Worm (Caenorhabditis elegans) whole organism, young adult: ENCODE data around the gene T09F3.5.

Source experiments
- B0035.1 ChIP-seq: sonication (generic microtip); optimal IDR thresholded peaks from 2 replicates; lab custom pipeline; 2016; ENCODE audit warnings: missing genetic modification characterization, mild to moderate bottlenecking, missing compliant biosample characterization, missing genotype, missing genetic modification reagents
- F22D6.2 ChIP-seq: sonication (generic microtip); optimal IDR thresholded peaks from 2 replicates; lab custom pipeline; 2016; ENCODE audit warnings: mild to moderate bottlenecking, missing genetic modification characterization, missing compliant biosample characterization
- F33H1.4 ChIP-seq: fragments of 200-800 bp; sonication (Bioruptor generic); IDR thresholded peaks from 2 replicates; pipeline ENCODE4 v1.3.6; 2022; ENCODE audit warnings: missing genetic modification reagents, missing genetic modification characterization, missing compliant biosample characterization
- F39B2.1 ChIP-seq: fragments of 200-800 bp; sonication (Bioruptor generic); IDR thresholded peaks from 2 replicates; pipeline ENCODE4 v1.3.6; 2022; ENCODE audit warnings: missing genetic modification reagents, missing genetic modification characterization, missing compliant biosample characterization
- F55B11.4 ChIP-seq: sonication (generic microtip); optimal IDR thresholded peaks from 2 replicates; lab custom pipeline; 2016; ENCODE audit warnings: missing compliant biosample characterization, missing genetic modification characterization, borderline replicate concordance; ENCODE audit not compliant: insufficient read depth
- F57C9.4 ChIP-seq: sonication (generic microtip); optimal IDR thresholded peaks from 2 replicates; lab custom pipeline; 2017; ENCODE audit warnings: mild to moderate bottlenecking, missing genetic modification characterization, missing compliant biosample characterization
- K12H6.12 ChIP-seq: fragments of 200-800 bp; sonication (Bioruptor generic); optimal IDR thresholded peaks from 2 replicates; lab custom pipeline; 2018; ENCODE audit warnings: mild to moderate bottlenecking, missing genetic modification characterization, missing compliant biosample characterization
- T07F8.4 ChIP-seq: sonication (generic microtip); optimal IDR thresholded peaks from 2 replicates; lab custom pipeline; 2016; ENCODE audit warnings: mild to moderate bottlenecking, missing genetic modification characterization, moderate library complexity, missing compliant biosample characterization
- T26A5.8 ChIP-seq: sonication (generic microtip); optimal IDR thresholded peaks from 2 replicates; lab custom pipeline; 2016; ENCODE audit warnings: missing genetic modification characterization, missing compliant biosample characterization
- Y53F4B.3 ChIP-seq: fragments of 200-800 bp; sonication (Bioruptor generic); IDR thresholded peaks from 2 replicates; pipeline ENCODE4 v1.3.6; 2022; ENCODE audit warnings: missing genetic modification reagents, missing genetic modification characterization, missing compliant biosample characterization
- Y79H2A.3 ChIP-seq: fragments of 200-800 bp; sonication (Bioruptor generic); conservative IDR thresholded peaks from 2 replicates; pipeline ENCODE4 v1.3.6; 2022; ENCODE audit warnings: missing genetic modification reagents, missing genetic modification characterization, missing compliant biosample characterization
- ZK185.1 ChIP-seq: sonication (generic microtip); optimal IDR thresholded peaks from 2 replicates; lab custom pipeline; 2016; ENCODE audit warnings: mild to moderate bottlenecking, missing genetic modification characterization, missing compliant biosample characterization; ENCODE audit not compliant: poor library complexity, severe bottlenecking
- ama-1 ChIP-seq, 3 experiments: fragments of 150-350 bp in 1 of 3; sonication (generic microtip) in 2 of 3; optimal IDR thresholded peaks; 2 replicates each; lab custom pipeline; 2014 to 2018; ENCODE audit warnings: missing biosample characterization in 2 of 3, missing genetic modification characterization in 2 of 3, missing genetic modification reagents in 2 of 3
- attf-5 ChIP-seq: fragments of 200-800 bp; sonication (Bioruptor generic); optimal IDR thresholded peaks from 2 replicates; lab custom pipeline; 2018; ENCODE audit warnings: mild to moderate bottlenecking, missing genetic modification characterization, missing compliant biosample characterization
- bed-1 ChIP-seq: fragments of 200-800 bp; sonication (Bioruptor generic); IDR thresholded peaks from 2 replicates; pipeline ENCODE4 v1.3.6; 2022; ENCODE audit warnings: missing genetic modification reagents, missing genetic modification characterization, missing compliant biosample characterization
- cebp-1 ChIP-seq, 2 experiments: fragments of 200-800 bp in 1 of 2; sonication (Bioruptor generic) in 1 of 2; sonication (generic microtip) in 1 of 2; IDR thresholded peaks in 1 of 2; optimal IDR thresholded peaks in 1 of 2; 2 replicates each; pipeline versions ENCODE4 v1.3.6 to Lab custom; 2017 to 2022; ENCODE audit warnings: missing compliant biosample characterization in 2 of 2, missing genetic modification characterization in 2 of 2, mild to moderate bottlenecking in 1 of 2, missing genetic modification reagents in 1 of 2, moderate library complexity in 1 of 2
- ceh-27 ChIP-seq: fragments of 200-800 bp; sonication (Bioruptor generic); optimal IDR thresholded peaks from 2 replicates; lab custom pipeline; 2018; ENCODE audit warnings: mild to moderate bottlenecking, missing genetic modification characterization, moderate library complexity, missing compliant biosample characterization
- ceh-58 ChIP-seq: fragments of 200-800 bp; sonication (Bioruptor generic); IDR thresholded peaks from 2 replicates; pipeline ENCODE4 v1.3.6; 2022; ENCODE audit warnings: missing genetic modification characterization, missing compliant biosample characterization
- dpff-1 ChIP-seq: sonication (generic microtip); optimal IDR thresholded peaks from 2 replicates; lab custom pipeline; 2017; ENCODE audit warnings: mild to moderate bottlenecking, missing genetic modification characterization, missing compliant biosample characterization
- egl-18 ChIP-seq: fragments of 200-800 bp; sonication (Bioruptor generic); IDR thresholded peaks from 2 replicates; pipeline ENCODE4 v1.3.6; 2022; ENCODE audit warnings: missing genetic modification reagents, missing genetic modification characterization, missing compliant biosample characterization
- fkh-3 ChIP-seq: sonication (generic microtip); optimal IDR thresholded peaks from 2 replicates; lab custom pipeline; 2016; ENCODE audit warnings: mild to moderate bottlenecking, missing genetic modification characterization, missing compliant biosample characterization
- hlh-12 ChIP-seq: sonication (generic microtip); optimal IDR thresholded peaks from 2 replicates; lab custom pipeline; 2016; ENCODE audit warnings: missing genetic modification characterization, missing compliant biosample characterization
- hlh-26 ChIP-seq: fragments of 200-800 bp; sonication (Bioruptor generic); conservative IDR thresholded peaks from 2 replicates; pipeline ENCODE4 v1.3.6; 2022; ENCODE audit warnings: missing genetic modification reagents, missing genetic modification characterization, missing compliant biosample characterization
- let-526 ChIP-seq: fragments of 200-800 bp; sonication (Bioruptor generic); IDR thresholded peaks from 2 replicates; pipeline ENCODE4 v1.3.6; 2022; ENCODE audit warnings: missing genetic modification reagents, missing genetic modification characterization, missing compliant biosample characterization
- lin-40 ChIP-seq: sonication (generic microtip); optimal IDR thresholded peaks from 2 replicates; lab custom pipeline; 2016; ENCODE audit warnings: missing genetic modification characterization, mild to moderate bottlenecking, missing compliant biosample characterization, missing genotype, missing genetic modification reagents
- lin-54 ChIP-seq: fragments of 200-800 bp; sonication (Bioruptor generic); optimal IDR thresholded peaks from 2 replicates; lab custom pipeline; 2018; ENCODE audit warnings: mild to moderate bottlenecking, missing genetic modification characterization, missing compliant biosample characterization
- lsl-1 ChIP-seq: fragments of 200-800 bp; sonication (Bioruptor generic); optimal IDR thresholded peaks from 2 replicates; lab custom pipeline; 2018; ENCODE audit warnings: mild to moderate bottlenecking, missing genetic modification characterization, moderate library complexity, missing compliant biosample characterization
- madf-10 ChIP-seq: sonication (generic microtip); optimal IDR thresholded peaks from 2 replicates; lab custom pipeline; 2016; ENCODE audit warnings: mild to moderate bottlenecking, missing genetic modification characterization, missing compliant biosample characterization
- madf-3 ChIP-seq: fragments of 200-800 bp; sonication (Bioruptor generic); IDR thresholded peaks from 2 replicates; pipeline ENCODE4 v1.3.6; 2022; ENCODE audit warnings: missing genetic modification reagents, missing genetic modification characterization, missing compliant biosample characterization
- mcd-1 ChIP-seq: fragments of 200-800 bp; sonication (Bioruptor generic); IDR thresholded peaks from 2 replicates; pipeline ENCODE4 v1.3.6; 2022; ENCODE audit warnings: missing genetic modification reagents, missing genetic modification characterization, missing compliant biosample characterization
- nfya-2 ChIP-seq: fragments of 200-800 bp; sonication (Bioruptor generic); IDR thresholded peaks from 2 replicates; pipeline ENCODE4 v1.3.6; 2022; ENCODE audit warnings: missing genetic modification reagents, missing genetic modification characterization, missing compliant biosample characterization
- nfyb-1 ChIP-seq: fragments of 200-800 bp; sonication (Bioruptor generic); IDR thresholded peaks from 2 replicates; pipeline ENCODE4 v1.3.6; 2022; ENCODE audit warnings: missing genetic modification reagents, missing genetic modification characterization, missing compliant biosample characterization
- nhr-27 ChIP-seq: fragments of 200-800 bp; sonication (Bioruptor generic); optimal IDR thresholded peaks from 2 replicates; lab custom pipeline; 2018; ENCODE audit warnings: mild to moderate bottlenecking, missing genetic modification characterization, moderate library complexity, missing compliant biosample characterization
- nhr-80 ChIP-seq: sonication (generic microtip); optimal IDR thresholded peaks from 2 replicates; lab custom pipeline; 2016; ENCODE audit warnings: missing genetic modification characterization, missing compliant biosample characterization
- nhr-90 ChIP-seq: sonication (generic microtip); optimal IDR thresholded peaks from 2 replicates; lab custom pipeline; 2016; ENCODE audit warnings: missing genotype, mild to moderate bottlenecking, missing genetic modification characterization, missing compliant biosample characterization
- snpc-3.4 ChIP-seq: sonication (generic microtip); optimal IDR thresholded peaks from 2 replicates; lab custom pipeline; 2017; ENCODE audit warnings: missing genetic modification characterization, mild to moderate bottlenecking, missing compliant biosample characterization, antibody characterized with exemption, moderate library complexity, missing genotype, missing genetic modification reagents
- sptf-2 ChIP-seq: fragments of 200-800 bp; sonication (Bioruptor generic); optimal IDR thresholded peaks from 2 replicates; lab custom pipeline; 2018; ENCODE audit warnings: mild to moderate bottlenecking, missing genetic modification characterization, missing compliant biosample characterization
- xnd-1 ChIP-seq: sonication (generic microtip); optimal IDR thresholded peaks from 2 replicates; lab custom pipeline; 2016; ENCODE audit warnings: missing genotype, missing genetic modification reagents, missing genetic modification characterization, missing compliant biosample characterization
- zfh-2 ChIP-seq: fragments of 200-800 bp; sonication (Bioruptor generic); conservative IDR thresholded peaks from 2 replicates; pipeline ENCODE4 v1.3.6; 2022; ENCODE audit warnings: missing genetic modification reagents, missing genetic modification characterization, missing compliant biosample characterization
- ztf-25 ChIP-seq: fragments of 200-800 bp; sonication (Bioruptor generic); IDR thresholded peaks from 2 replicates; pipeline ENCODE4 v1.3.6; 2022; ENCODE audit warnings: missing genetic modification reagents, missing genetic modification characterization, missing compliant biosample characterization
- ztf-28 ChIP-seq: fragments of 200-800 bp; sonication (Bioruptor generic); IDR thresholded peaks from 2 replicates; pipeline ENCODE4 v1.3.6; 2022; ENCODE audit warnings: missing genetic modification reagents, missing genetic modification characterization, missing compliant biosample characterization

Gene T09F3.5

DNA sequence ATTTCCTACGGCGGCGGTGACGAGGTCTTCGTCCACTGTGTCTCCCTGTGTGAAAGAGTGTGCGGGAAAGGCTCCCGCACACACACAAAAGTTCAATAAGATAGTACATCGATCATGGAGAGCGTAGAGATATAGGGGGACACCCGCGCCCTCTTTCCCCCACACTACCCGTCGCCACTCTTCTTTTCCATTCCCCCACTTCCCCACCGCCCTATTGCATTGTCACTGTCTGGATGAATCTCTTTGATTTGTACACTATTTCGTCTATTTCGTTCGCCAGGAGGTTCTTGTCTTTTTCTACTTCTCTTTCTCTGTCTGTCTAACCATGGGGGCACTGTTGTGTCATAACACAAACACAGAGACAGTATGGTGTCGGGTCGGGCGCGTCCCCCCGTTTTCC lies 14.4 kb upstream of the T09F3.5 start (continued):
- TF ChIP-seq hlh-12 (tag; lab: Kevin White, UChicago) (no peak), F39B2.1 (GFP tag; lab: Robert Waterston, UW) (no peak), ztf-28 (no peak), nhr-90 (tag; lab: Kevin White, UChicago) (no peak), fkh-3 (tag; lab: Kevin White, UChicago) (no peak), let-526 (0 out of 2 replicates have a peak, but pooled peaks have one; percentile 45)
- TF ChIP-seq, all 124 proteins: peak for 22

DNA sequence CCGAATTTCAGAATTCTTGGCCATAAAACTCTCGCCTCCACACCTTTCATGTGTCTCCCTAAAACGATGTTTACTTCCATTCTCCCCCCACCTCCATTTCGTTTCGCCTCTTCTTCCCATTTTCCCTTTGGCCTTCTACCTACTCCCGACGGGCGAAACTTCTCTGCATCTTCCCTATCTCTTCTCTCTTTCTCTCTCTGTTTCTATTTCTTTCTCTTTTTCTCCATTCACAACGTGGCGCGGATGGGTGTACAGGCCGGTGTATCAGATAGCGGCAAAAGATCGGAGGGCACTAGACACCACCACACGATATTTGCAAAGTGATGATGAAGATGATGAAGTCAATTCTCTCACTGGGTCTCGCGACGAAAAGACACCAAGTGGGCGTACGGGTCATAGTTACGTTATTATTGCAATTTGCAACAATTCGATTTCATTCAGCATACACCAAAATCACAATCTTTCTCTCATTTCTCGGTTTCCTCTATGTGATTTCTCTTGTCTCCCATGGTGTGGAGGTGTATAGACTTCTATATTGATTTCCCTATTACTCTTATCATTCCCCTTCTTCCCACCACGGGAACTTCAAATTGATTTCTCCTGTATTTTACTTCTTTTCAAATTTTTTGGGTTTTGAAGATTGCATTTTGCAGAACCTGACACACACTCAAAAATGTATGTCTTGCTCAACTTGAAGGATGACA lies 11.8 kb upstream of the T09F3.5 start, which contains the start of gene ztf-27:
Gene ztf-27, plus strand, starts transcription at position 654 of the 704 bp plus-strand sequence.
- TF ChIP-seq nfya-2 (GFP tag; lab: Robert Waterston, UW): no peak
- no peak for TF ChIP-seq lsl-1 (GFP tag; lab: Kevin White, UChicago)
- no peak for TF ChIP-seq hlh-26 (GFP tag; lab: Robert Waterston, UW)
- TF ChIP-seq sptf-2 (GFP tag; lab: Kevin White, UChicago): no peak
- TF ChIP-seq nhr-27 (tag; lab: Kevin White, UChicago): no peak
- TF ChIP-seq nfyb-1: no peak
- TF ChIP-seq nhr-80: peak; percentile 32
- TF ChIP-seq snpc-3.4: no peak
- TF ChIP-seq zfh-2 (GFP tag; lab: Robert Waterston, UW): peak; percentile 54; the same call in 1 of the 2 replicates
- TF ChIP-seq cebp-1 (GFP tag; IDR thresholded peaks at IDR 0.05; lab: Robert Waterston, UW): no peak
- peak; percentile 25 for TF ChIP-seq cebp-1 (tag; optimal IDR thresholded peaks at IDR 0.05; lab: Kevin White, UChicago)
- no peak for TF ChIP-seq nhr-90 (tag; lab: Kevin White, UChicago)

ce11 chrII:10388041-10388706 lies 8.5 kb upstream of the T09F3.5 start:
- TF ChIP-seq mcd-1 (GFP tag; lab: Robert Waterston, UW) (peak; percentile 46; the same call in 1 of the 2 replicates), madf-10 (tag; lab: Kevin White, UChicago) (peak; percentile 46), T07F8.4 (tag; lab: Kevin White, UChicago) (no peak), ztf-25 (GFP tag; lab: Robert Waterston, UW) (no peak), ceh-58 (GFP tag; lab: Robert Waterston, UW) (no peak), xnd-1 (tag; lab: Kevin White, UChicago) (no peak), madf-3 (no peak), cebp-1 (GFP tag; IDR thresholded peaks at IDR 0.05; lab: Robert Waterston, UW) (no peak), cebp-1 (tag; optimal IDR thresholded peaks at IDR 0.05; lab: Kevin White, UChicago) (peak; percentile 68), bed-1 (GFP tag; lab: Robert Waterston, UW) (no peak), dpff-1 (no peak), F57C9.4 (tag; lab: Kevin White, UChicago) (no peak), egl-18 (GFP tag; lab: Robert Waterston, UW) (no peak), Y53F4B.3 (GFP tag; lab: Robert Waterston, UW) (no peak), attf-5 (GFP tag; lab: Kevin White, UChicago) (peak; percentile 82), F55B11.4 (no peak), nhr-80 (peak; percentile 26), ceh-27 (GFP tag; lab: Kevin White, UChicago) (peak; percentile 0), B0035.1 (tag; lab: Kevin White, UChicago) (peak; percentile 11), T26A5.8 (tag; lab: Kevin White, UChicago) (no peak), nhr-90 (tag; lab: Kevin White, UChicago) (no peak), F33H1.4 (peak; percentile 51), K12H6.12 (peak; percentile 32), F22D6.2 (tag; lab: Kevin White, UChicago) (no peak), ama-1 (optimal IDR thresholded peaks at IDR 0.05; lab: Kevin White, UChicago) (peak; percentile 44), ama-1 (GFP tag; optimal IDR thresholded peaks at IDR 0.05; lab: Kevin White, UChicago) (peak in 1 of 2 experiments; percentile 16), ZK185.1 (tag; lab: Kevin White, UChicago) (peak; percentile 23), lin-54 (GFP tag; lab: Kevin White, UChicago) (peak; percentile 62), lin-40 (tag; lab: Kevin White, UChicago) (peak; percentile 59), Y79H2A.3 (GFP tag; lab: Robert Waterston, UW) (no peak), snpc-3.4 (peak; percentile 36)
